Fruit fly (Drosophila melanogaster) whole organism, adult: ENCODE results near the gene Ugt303B1.

Source experiments
- CG11617 ChIP-seq: fragments of 200-800 bp; sonication (Bioruptor generic); optimal IDR thresholded peaks from 2 replicates; lab custom pipeline; 2017; ENCODE audit warnings: mild to moderate bottlenecking, missing biosample characterization, missing genetic modification reagents, missing genetic modification characterization
- CG12768 ChIP-seq: fragments of 200-800 bp; sonication (Bioruptor generic); optimal IDR thresholded peaks from 2 replicates; lab custom pipeline; 2017; ENCODE audit warnings: missing biosample characterization, missing genetic modification characterization, mild to moderate bottlenecking, moderate library complexity, missing genetic modification reagents
- CG14711 ChIP-seq: fragments of 200-800 bp; sonication (Bioruptor generic); optimal IDR thresholded peaks from 2 replicates; lab custom pipeline; 2018; ENCODE audit warnings: missing biosample characterization, mild to moderate bottlenecking, missing genetic modification characterization, moderate library complexity
- CG1620 ChIP-seq: fragments of 200-800 bp; sonication (Bioruptor generic); optimal IDR thresholded peaks from 2 replicates; lab custom pipeline; 2016; ENCODE audit warnings: missing biosample characterization, missing genetic modification characterization
- CG33017 ChIP-seq: fragments of 200-800 bp; sonication (Bioruptor generic); optimal IDR thresholded peaks from 2 replicates; lab custom pipeline; 2018; ENCODE audit warnings: missing biosample characterization, mild to moderate bottlenecking, missing genetic modification characterization, moderate library complexity
- CG7045 ChIP-seq: fragments of 200-800 bp; sonication (Bioruptor generic); optimal IDR thresholded peaks from 2 replicates; lab custom pipeline; 2017; ENCODE audit warnings: missing biosample characterization, mild to moderate bottlenecking, missing genetic modification characterization
- CG7101 ChIP-seq: fragments of 200-800 bp; sonication (Bioruptor generic); optimal IDR thresholded peaks from 2 replicates; lab custom pipeline; 2018; ENCODE audit warnings: missing biosample characterization, mild to moderate bottlenecking, missing genetic modification characterization, moderate library complexity
- Clk ChIP-seq: fragments of 200-800 bp; sonication (Bioruptor generic); optimal IDR thresholded peaks from 2 replicates; lab custom pipeline; 2017; ENCODE audit warnings: missing biosample characterization, missing genetic modification characterization
- bab1 ChIP-seq: fragments of 200-800 bp; sonication (Bioruptor generic); optimal IDR thresholded peaks from 3 replicates; lab custom pipeline; 2019; ENCODE audit warnings: missing biosample characterization, mild to moderate bottlenecking, missing genetic modification characterization, moderate library complexity
- cic ChIP-seq: fragments of 200-800 bp; sonication (Bioruptor generic); optimal IDR thresholded peaks from 2 replicates; lab custom pipeline; 2017; ENCODE audit warnings: missing biosample characterization, mild to moderate bottlenecking, missing genetic modification characterization, moderate library complexity
- cnc ChIP-seq, 2 experiments: fragments of >200 bp; optimal IDR thresholded peaks; 2 replicates each; lab custom pipeline; 2017
- kay ChIP-seq: fragments of 200-800 bp; sonication (Bioruptor generic); peaks from one replicate; lab custom pipeline; 2016; ENCODE audit warnings: missing biosample characterization, missing genetic modification characterization, borderline replicate concordance
- pad ChIP-seq: fragments of 200-800 bp; sonication (Bioruptor generic); optimal IDR thresholded peaks from 3 replicates; lab custom pipeline; 2017; ENCODE audit warnings: missing biosample characterization, missing genetic modification characterization, mild to moderate bottlenecking, moderate library complexity, missing genetic modification reagents
- toe ChIP-seq: fragments of 200-800 bp; sonication (Bioruptor generic); optimal IDR thresholded peaks from 2 replicates; lab custom pipeline; 2016; ENCODE audit warnings: missing biosample characterization, missing genetic modification characterization

DNA sequence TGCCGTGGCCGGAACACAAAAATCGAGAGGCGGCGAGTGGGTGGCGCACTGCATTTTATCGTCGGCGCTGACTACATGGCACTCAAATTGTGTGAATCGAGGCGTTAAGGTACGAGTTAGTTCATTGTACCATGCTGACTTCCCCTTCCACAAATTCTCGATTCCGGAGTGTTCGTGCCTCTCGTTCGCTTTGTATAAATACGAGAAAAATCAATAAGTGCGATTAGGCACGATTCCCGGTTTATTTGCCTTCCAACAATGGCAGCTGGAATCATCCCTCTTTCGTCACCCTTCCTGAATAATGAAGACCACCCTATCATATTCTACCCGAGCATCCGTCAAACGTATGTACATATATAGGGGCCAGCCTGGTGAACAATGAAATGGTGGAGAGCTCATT, 40.1 kb upstream of the Ugt303B1 start:
- TF ChIP-seq CG7101 (tag; lab: Kevin White, UChicago): no peak
- no peak for TF ChIP-seq CG11617 (GFP tag; lab: Kevin White, UChicago)
- TF ChIP-seq CG33017: no peak
- no peak for TF ChIP-seq kay (GFP tag; lab: Kevin White, UChicago)
- no peak for TF ChIP-seq toe (GFP tag; lab: Kevin White, UChicago)
- no peak for TF ChIP-seq bab1 (GFP tag; lab: Kevin White, UChicago)
- TF ChIP-seq CG1620 (GFP tag; lab: Kevin White, UChicago): no peak
- TF ChIP-seq CG7045: no peak
- TF ChIP-seq Clk (GFP tag; lab: Kevin White, UChicago): no peak
- TF ChIP-seq cic (GFP tag; lab: Kevin White, UChicago): no peak
- no peak for TF ChIP-seq cnc (optimal IDR thresholded peaks at IDR 0.05; lab: Kevin White, UChicago)
- TF ChIP-seq CG14711 (tag; lab: Kevin White, UChicago): no peak
- TF ChIP-seq pad: no peak
- TF ChIP-seq CG12768 (GFP tag; lab: Kevin White, UChicago): no peak
